Fruit fly (Drosophila melanogaster) whole organism, adult: ENCODE results near the gene CG5151.

Experiments used
- CG11617 ChIP-seq: fragments of 200-800 bp; sonication (Bioruptor generic); optimal IDR thresholded peaks from 2 replicates; lab custom pipeline; 2017; ENCODE audit warnings: mild to moderate bottlenecking, missing biosample characterization, missing genetic modification reagents, missing genetic modification characterization
- CG12768 ChIP-seq: fragments of 200-800 bp; sonication (Bioruptor generic); optimal IDR thresholded peaks from 2 replicates; lab custom pipeline; 2017; ENCODE audit warnings: missing biosample characterization, missing genetic modification characterization, mild to moderate bottlenecking, moderate library complexity, missing genetic modification reagents
- CG14711 ChIP-seq: fragments of 200-800 bp; sonication (Bioruptor generic); optimal IDR thresholded peaks from 2 replicates; lab custom pipeline; 2018; ENCODE audit warnings: missing biosample characterization, mild to moderate bottlenecking, missing genetic modification characterization, moderate library complexity
- CG1620 ChIP-seq: fragments of 200-800 bp; sonication (Bioruptor generic); optimal IDR thresholded peaks from 2 replicates; lab custom pipeline; 2016; ENCODE audit warnings: missing biosample characterization, missing genetic modification characterization
- CG33017 ChIP-seq: fragments of 200-800 bp; sonication (Bioruptor generic); optimal IDR thresholded peaks from 2 replicates; lab custom pipeline; 2018; ENCODE audit warnings: missing biosample characterization, mild to moderate bottlenecking, missing genetic modification characterization, moderate library complexity
- CG5204 ChIP-seq: fragments of 200-800 bp; sonication (Bioruptor generic); optimal IDR thresholded peaks from 2 replicates; lab custom pipeline; 2016; ENCODE audit warnings: missing biosample characterization, missing genetic modification characterization
- CG7045 ChIP-seq: fragments of 200-800 bp; sonication (Bioruptor generic); optimal IDR thresholded peaks from 2 replicates; lab custom pipeline; 2017; ENCODE audit warnings: missing biosample characterization, mild to moderate bottlenecking, missing genetic modification characterization
- CG7101 ChIP-seq: fragments of 200-800 bp; sonication (Bioruptor generic); optimal IDR thresholded peaks from 2 replicates; lab custom pipeline; 2018; ENCODE audit warnings: missing biosample characterization, mild to moderate bottlenecking, missing genetic modification characterization, moderate library complexity
- Clk ChIP-seq: fragments of 200-800 bp; sonication (Bioruptor generic); optimal IDR thresholded peaks from 2 replicates; lab custom pipeline; 2017; ENCODE audit warnings: missing biosample characterization, missing genetic modification characterization
- Crg-1 ChIP-seq: fragments of 200-800 bp; sonication (Bioruptor generic); optimal IDR thresholded peaks from 2 replicates; lab custom pipeline; 2016; ENCODE audit warnings: missing biosample characterization, missing genetic modification characterization
- Hr96 ChIP-seq: fragments of 200-800 bp; sonication (Bioruptor generic); optimal IDR thresholded peaks from 2 replicates; lab custom pipeline; 2016; ENCODE audit warnings: missing biosample characterization, missing genetic modification characterization
- Mnt ChIP-seq: fragments of 200-800 bp; sonication (Bioruptor generic); optimal IDR thresholded peaks from 2 replicates; lab custom pipeline; 2016; ENCODE audit warnings: missing biosample characterization, mild to moderate bottlenecking, missing genetic modification characterization
- bab1 ChIP-seq: fragments of 200-800 bp; sonication (Bioruptor generic); optimal IDR thresholded peaks from 3 replicates; lab custom pipeline; 2019; ENCODE audit warnings: missing biosample characterization, mild to moderate bottlenecking, missing genetic modification characterization, moderate library complexity
- cic ChIP-seq: fragments of 200-800 bp; sonication (Bioruptor generic); optimal IDR thresholded peaks from 2 replicates; lab custom pipeline; 2017; ENCODE audit warnings: missing biosample characterization, mild to moderate bottlenecking, missing genetic modification characterization, moderate library complexity
- cnc ChIP-seq, 2 experiments: fragments of >200 bp; optimal IDR thresholded peaks; 2 replicates each; lab custom pipeline; 2017
- kay ChIP-seq: fragments of 200-800 bp; sonication (Bioruptor generic); peaks from one replicate; lab custom pipeline; 2016; ENCODE audit warnings: missing biosample characterization, missing genetic modification characterization, borderline replicate concordance
- ovo ChIP-seq: fragments of 200-800 bp; sonication (Bioruptor generic); optimal IDR thresholded peaks from 2 replicates; lab custom pipeline; 2016; ENCODE audit warnings: missing biosample characterization, missing genetic modification characterization
- pad ChIP-seq: fragments of 200-800 bp; sonication (Bioruptor generic); optimal IDR thresholded peaks from 3 replicates; lab custom pipeline; 2017; ENCODE audit warnings: missing biosample characterization, missing genetic modification characterization, mild to moderate bottlenecking, moderate library complexity, missing genetic modification reagents
- tj ChIP-seq: fragments of 200-800 bp; sonication (Bioruptor generic); optimal IDR thresholded peaks from 3 replicates; lab custom pipeline; 2017; ENCODE audit warnings: missing biosample characterization, mild to moderate bottlenecking, missing genetic modification characterization, moderate library complexity
- toe ChIP-seq: fragments of 200-800 bp; sonication (Bioruptor generic); optimal IDR thresholded peaks from 2 replicates; lab custom pipeline; 2016; ENCODE audit warnings: missing biosample characterization, missing genetic modification characterization

CG5151 gene

dm6 chr3L:16192561-16193355, 28.3 kb upstream of the CG5151 start:
- TF ChIP-seq Clk (GFP tag; lab: Kevin White, UChicago): no peak
- no peak for TF ChIP-seq cnc (optimal IDR thresholded peaks at IDR 0.05; lab: Kevin White, UChicago)
- TF ChIP-seq CG14711 (tag; lab: Kevin White, UChicago): no peak

- TF ChIP-seq toe (GFP tag; lab: Kevin White, UChicago): peak; percentile 11
- peak; percentile 14 for TF ChIP-seq CG7045 (GFP tag; lab: Kevin White, UChicago)
- peak; percentile 14 for TF ChIP-seq CG33017 (tag; lab: Kevin White, UChicago)
- TF ChIP-seq CG5204 (GFP tag; lab: Kevin White, UChicago): no peak
- TF ChIP-seq Clk (GFP tag; lab: Kevin White, UChicago): no peak
- peak; percentile 36 for TF ChIP-seq ovo (GFP tag; lab: Kevin White, UChicago)
- peak; percentile 34 for TF ChIP-seq CG7101
- peak; percentile 86 for TF ChIP-seq kay
- no peak for TF ChIP-seq bab1 (GFP tag; lab: Kevin White, UChicago)
- peak; percentile 34 for TF ChIP-seq CG11617 (GFP tag; lab: Kevin White, UChicago)
- TF ChIP-seq pad (GFP tag; lab: Kevin White, UChicago): peak; percentile 10
- TF ChIP-seq cic (GFP tag; lab: Kevin White, UChicago): peak; percentile 26
- TF ChIP-seq Hr96 (GFP tag; lab: Kevin White, UChicago): peak; percentile 5
- no peak for TF ChIP-seq cnc (optimal IDR thresholded peaks at IDR 0.05; lab: Kevin White, UChicago)
- TF ChIP-seq CG1620 (GFP tag; lab: Kevin White, UChicago): no peak
- peak; percentile 67 for TF ChIP-seq CG12768
- peak; percentile 41 for TF ChIP-seq Mnt (GFP tag; lab: Kevin White, UChicago)
- no peak for TF ChIP-seq CG14711 (tag; lab: Kevin White, UChicago)
- no peak for TF ChIP-seq tj
- no peak for TF ChIP-seq Crg-1 (GFP tag; lab: Kevin White, UChicago)
Measured at dm6 chr3L:16190885-16191284, 26.4 kb upstream of the CG5151 start.

- no peak for TF ChIP-seq CG33017 (tag; lab: Kevin White, UChicago)
- no peak for TF ChIP-seq Crg-1 (GFP tag; lab: Kevin White, UChicago)
- TF ChIP-seq tj: no peak
- TF ChIP-seq CG12768: no peak
- TF ChIP-seq cnc (optimal IDR thresholded peaks at IDR 0.05; lab: Kevin White, UChicago): no peak
- no peak for TF ChIP-seq CG1620 (GFP tag; lab: Kevin White, UChicago)
- TF ChIP-seq ovo (GFP tag; lab: Kevin White, UChicago): no peak
- no peak for TF ChIP-seq Hr96 (GFP tag; lab: Kevin White, UChicago)
- TF ChIP-seq pad (GFP tag; lab: Kevin White, UChicago): no peak
- TF ChIP-seq CG5204 (GFP tag; lab: Kevin White, UChicago): no peak
- no peak for TF ChIP-seq toe (GFP tag; lab: Kevin White, UChicago)
- no peak for TF ChIP-seq CG14711 (tag; lab: Kevin White, UChicago)
- no peak for TF ChIP-seq kay
- no peak for TF ChIP-seq CG7101
- TF ChIP-seq cic (GFP tag; lab: Kevin White, UChicago): no peak
- no peak for TF ChIP-seq Clk (GFP tag; lab: Kevin White, UChicago)
Measured at dm6 chr3L:16189925-16190231, 25.4 kb upstream of the CG5151 start.

dm6 chr3L:16189058-16189924, 24.8 kb upstream of the CG5151 start:
- TF ChIP-seq Clk (GFP tag; lab: Kevin White, UChicago): no peak
- no peak for TF ChIP-seq bab1 (GFP tag; lab: Kevin White, UChicago)
- TF ChIP-seq cnc (optimal IDR thresholded peaks at IDR 0.05; lab: Kevin White, UChicago): no peak
- no peak for TF ChIP-seq CG1620 (GFP tag; lab: Kevin White, UChicago)
- no peak for TF ChIP-seq CG7101
- no peak for TF ChIP-seq Mnt (GFP tag; lab: Kevin White, UChicago)
- no peak for TF ChIP-seq kay
- TF ChIP-seq CG14711 (tag; lab: Kevin White, UChicago): no peak
- TF ChIP-seq Crg-1 (GFP tag; lab: Kevin White, UChicago): no peak
- no peak for TF ChIP-seq CG7045 (GFP tag; lab: Kevin White, UChicago)
- no peak for TF ChIP-seq CG33017 (tag; lab: Kevin White, UChicago)
- no peak for TF ChIP-seq tj
- TF ChIP-seq Hr96 (GFP tag; lab: Kevin White, UChicago): no peak
- TF ChIP-seq CG5204 (GFP tag; lab: Kevin White, UChicago): no peak

DNA sequence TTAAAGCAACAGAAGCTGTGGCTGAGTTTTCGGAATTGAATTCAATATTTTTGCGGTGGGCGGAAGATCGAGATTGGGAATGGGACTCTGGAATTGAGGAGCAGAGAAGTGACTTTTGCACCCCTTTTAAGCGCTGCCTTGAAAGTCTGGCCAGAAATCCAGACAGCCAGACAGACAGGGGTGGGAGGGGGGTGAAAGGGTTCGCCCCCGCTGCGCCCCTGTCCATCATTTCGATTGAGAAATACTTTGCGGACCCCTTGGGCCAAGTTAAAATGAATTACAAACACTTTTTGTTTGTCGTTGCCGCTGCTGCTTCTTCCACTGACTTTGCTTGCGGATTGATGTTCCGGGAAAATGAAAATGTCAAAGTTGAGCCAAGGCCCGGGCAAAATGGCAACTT, 19.0 kb upstream of the CG5151 start:
- no peak for TF ChIP-seq pad (GFP tag; lab: Kevin White, UChicago)
- TF ChIP-seq Hr96 (GFP tag; lab: Kevin White, UChicago): no peak
- no peak for TF ChIP-seq cnc (optimal IDR thresholded peaks at IDR 0.05; lab: Kevin White, UChicago)
- TF ChIP-seq kay: no peak
- no peak for TF ChIP-seq Crg-1 (GFP tag; lab: Kevin White, UChicago)
- no peak for TF ChIP-seq cic (GFP tag; lab: Kevin White, UChicago)
- TF ChIP-seq CG33017 (tag; lab: Kevin White, UChicago): no peak
- no peak for TF ChIP-seq CG1620 (GFP tag; lab: Kevin White, UChicago)
- no peak for TF ChIP-seq CG11617 (GFP tag; lab: Kevin White, UChicago)
- no peak for TF ChIP-seq CG5204 (GFP tag; lab: Kevin White, UChicago)
- TF ChIP-seq bab1 (GFP tag; lab: Kevin White, UChicago): no peak
- TF ChIP-seq toe (GFP tag; lab: Kevin White, UChicago): no peak
- TF ChIP-seq ovo (GFP tag; lab: Kevin White, UChicago): no peak
- TF ChIP-seq Clk (GFP tag; lab: Kevin White, UChicago): no peak
- no peak for TF ChIP-seq CG7045 (GFP tag; lab: Kevin White, UChicago)
- TF ChIP-seq CG7101: no peak
- TF ChIP-seq CG12768: no peak
- TF ChIP-seq tj: no peak
